Fruit fly (Drosophila melanogaster) whole organism, wandering third instar larva: ENCODE results near the gene Hrb87F.

ENCODE experiments used
- Abd-B ChIP-seq: fragments of >200 bp; optimal IDR thresholded peaks from 2 replicates; lab custom pipeline; 2017; ENCODE audit warnings: missing biosample characterization, missing genetic modification characterization
- CG32264 ChIP-seq: fragments of 200-800 bp; sonication (Bioruptor generic); optimal IDR thresholded peaks from 2 replicates; lab custom pipeline; 2016; ENCODE audit warnings: missing biosample characterization, missing genetic modification characterization
- CG9705 ChIP-seq: fragments of 200-800 bp; sonication (Bioruptor generic); optimal IDR thresholded peaks from 2 replicates; lab custom pipeline; 2018; ENCODE audit warnings: missing biosample characterization, mild to moderate bottlenecking, missing genetic modification characterization
- CrebA ChIP-seq: fragments of 200-800 bp; sonication (Bioruptor generic); optimal IDR thresholded peaks from 2 replicates; lab custom pipeline; 2016; ENCODE audit warnings: missing biosample characterization, mild to moderate bottlenecking, missing genetic modification characterization, borderline replicate concordance
- Dfd ChIP-seq: fragments of >200 bp; optimal IDR thresholded peaks from 2 replicates; lab custom pipeline; 2017; ENCODE audit warnings: missing biosample characterization, missing genetic modification characterization
- Dif ChIP-seq: fragments of 200-275, 200-300 bp; sonication (Bioruptor generic); optimal IDR thresholded peaks from 2 replicates; lab custom pipeline; 2018; ENCODE audit warnings: missing biosample characterization, missing genetic modification characterization; ENCODE audit not compliant: partially characterized antibody
- GATAd ChIP-seq: sonication (Bioruptor generic); optimal IDR thresholded peaks from 2 replicates; lab custom pipeline; 2016; ENCODE audit warnings: missing biosample characterization, missing genetic modification characterization
- HLH106 ChIP-seq: fragments of 200-800 bp; optimal IDR thresholded peaks from 3 replicates; lab custom pipeline; 2019; ENCODE audit warnings: missing biosample characterization, mild to moderate bottlenecking, missing genetic modification characterization, moderate library complexity
- Hnf4 ChIP-seq: fragments of 200-800 bp; sonication (Bioruptor generic); optimal IDR thresholded peaks from 2 replicates; lab custom pipeline; 2016; ENCODE audit warnings: missing biosample characterization, mild to moderate bottlenecking, missing genetic modification characterization
- Hr78 ChIP-seq: fragments of >200 bp; optimal IDR thresholded peaks from 2 replicates; lab custom pipeline; 2017; ENCODE audit warnings: missing biosample characterization, missing genetic modification characterization
- Hr83 ChIP-seq: fragments of 200-300 bp; sonication (Bioruptor generic); optimal IDR thresholded peaks from 2 replicates; lab custom pipeline; 2016; ENCODE audit warnings: missing biosample characterization, mild to moderate bottlenecking, missing genetic modification characterization, moderate library complexity; ENCODE audit not compliant: poor library complexity, severe bottlenecking
- Jra ChIP-seq: sonication (Bioruptor generic); optimal IDR thresholded peaks from 2 replicates; lab custom pipeline; 2016; ENCODE audit warnings: missing biosample characterization, missing genetic modification characterization
- Mio ChIP-seq: sonication (Bioruptor generic); optimal IDR thresholded peaks from 2 replicates; lab custom pipeline; 2016; ENCODE audit warnings: missing biosample characterization, missing genetic modification characterization
- Myc ChIP-seq: fragments of >200 bp; optimal IDR thresholded peaks from 2 replicates; lab custom pipeline; 2017
- N ChIP-seq: fragments of >200 bp; optimal IDR thresholded peaks from 2 replicates; lab custom pipeline; 2018; ENCODE audit warnings: missing biosample characterization, missing external identifiers, missing genetic modification characterization
- OdsH ChIP-seq: fragments of 200-800 bp; sonication (Bioruptor generic); optimal IDR thresholded peaks from 2 replicates; lab custom pipeline; 2016; ENCODE audit warnings: missing biosample characterization, mild to moderate bottlenecking, missing genetic modification characterization
- Rel ChIP-seq, 2 experiments: fragments of 200-800 bp; sonication (Bioruptor generic) in 1 of 2; optimal IDR thresholded peaks; 2 replicates in 1 of 2; 3 replicates in 1 of 2; lab custom pipeline; 2016 to 2019; ENCODE audit warnings: mild to moderate bottlenecking in 2 of 2, missing biosample characterization in 2 of 2, missing genetic modification characterization in 2 of 2, moderate library complexity in 1 of 2
- Sp1 ChIP-seq: fragments of 200-800 bp; sonication (Bioruptor generic); optimal IDR thresholded peaks from 3 replicates; lab custom pipeline; 2019; ENCODE audit warnings: missing biosample characterization, mild to moderate bottlenecking, missing genetic modification characterization, moderate library complexity
- br ChIP-seq: fragments of 200-800 bp; sonication (Bioruptor generic); optimal IDR thresholded peaks from 2 replicates; lab custom pipeline; 2016; ENCODE audit warnings: missing biosample characterization, missing genetic modification characterization
- brk ChIP-seq: fragments of 200-800 bp; sonication (Bioruptor generic); optimal IDR thresholded peaks from 2 replicates; lab custom pipeline; 2016; ENCODE audit warnings: missing biosample characterization, mild to moderate bottlenecking, missing genetic modification characterization
- dl ChIP-seq, 2 experiments: fragments of 175-275, 200-275 bp in 1 of 2; fragments of 200-275 bp in 1 of 2; sonication (Bioruptor generic); optimal IDR thresholded peaks; lab custom pipeline; 2018; ENCODE audit warnings: mild to moderate bottlenecking in 2 of 2, missing biosample characterization in 2 of 2, missing genetic modification characterization in 2 of 2, moderate library complexity in 2 of 2; ENCODE audit not compliant: partially characterized antibody in 2 of 2, insufficient read depth in 1 of 2
- dmrt93B ChIP-seq: fragments of 200-800 bp; sonication (Bioruptor generic); optimal IDR thresholded peaks from 2 replicates; lab custom pipeline; 2018; ENCODE audit warnings: missing biosample characterization, mild to moderate bottlenecking, missing genetic modification characterization
- dsf ChIP-seq: sonication (Bioruptor generic); optimal IDR thresholded peaks from 2 replicates; lab custom pipeline; 2016; ENCODE audit warnings: missing biosample characterization, missing genetic modification characterization, borderline replicate concordance
- ey ChIP-seq: fragments of 200-800 bp; sonication (Bioruptor generic); optimal IDR thresholded peaks from 2 replicates; lab custom pipeline; 2016; ENCODE audit warnings: missing biosample characterization, missing genetic modification characterization
- foxo ChIP-seq, 2 experiments: fragments of 200-800 bp; sonication (Bioruptor generic); optimal IDR thresholded peaks; 2 replicates in 1 of 2; 3 replicates in 1 of 2; lab custom pipeline; 2016 to 2017; ENCODE audit warnings: missing biosample characterization in 2 of 2, missing genetic modification characterization in 2 of 2
- fru ChIP-seq: fragments of 200-800 bp; sonication (Bioruptor generic); optimal IDR thresholded peaks from 3 replicates; lab custom pipeline; 2016; ENCODE audit warnings: missing biosample characterization, mild to moderate bottlenecking, missing genetic modification characterization
- h ChIP-seq: fragments of 200-800 bp; sonication (Bioruptor generic); optimal IDR thresholded peaks from 3 replicates; lab custom pipeline; 2016; ENCODE audit warnings: missing biosample characterization, mild to moderate bottlenecking, missing genetic modification characterization
- jim ChIP-seq: fragments of 175-275, 200-325 bp; sonication (Bioruptor generic); optimal IDR thresholded peaks from 2 replicates; lab custom pipeline; 2016; ENCODE audit warnings: missing biosample characterization, mild to moderate bottlenecking, missing genetic modification characterization
- lola ChIP-seq: fragments of >200 bp; optimal IDR thresholded peaks from 2 replicates; lab custom pipeline; 2017; ENCODE audit warnings: missing biosample characterization, missing genetic modification characterization
- pan ChIP-seq: fragments of >200 bp; optimal IDR thresholded peaks from 2 replicates; lab custom pipeline; 2017
- psq ChIP-seq: fragments of 200-800 bp; sonication (Bioruptor generic); optimal IDR thresholded peaks from 3 replicates; lab custom pipeline; 2017; ENCODE audit warnings: missing biosample characterization, mild to moderate bottlenecking, missing genetic modification characterization, moderate library complexity
- rgr ChIP-seq: fragments of 200-800 bp; sonication (Bioruptor generic); optimal IDR thresholded peaks from 3 replicates; lab custom pipeline; 2016; ENCODE audit warnings: missing biosample characterization, mild to moderate bottlenecking, missing genetic modification characterization
- sage ChIP-seq: fragments of 200-800 bp; sonication (Bioruptor generic); optimal IDR thresholded peaks from 2 replicates; lab custom pipeline; 2016; ENCODE audit warnings: missing biosample characterization, mild to moderate bottlenecking, missing genetic modification characterization
- sv ChIP-seq: fragments of 200-800 bp; sonication (Bioruptor generic); optimal IDR thresholded peaks from 3 replicates; lab custom pipeline; 2016; ENCODE audit warnings: missing biosample characterization, missing genetic modification characterization
- tai ChIP-seq: sonication (Bioruptor generic); optimal IDR thresholded peaks from 2 replicates; lab custom pipeline; 2016; ENCODE audit warnings: missing biosample characterization, missing genetic modification characterization
- usp ChIP-seq: fragments of >200 bp; optimal IDR thresholded peaks from 2 replicates; lab custom pipeline; 2017; ENCODE audit warnings: missing biosample characterization, missing genetic modification characterization
- woc ChIP-seq: sonication (Bioruptor generic); optimal IDR thresholded peaks from 2 replicates; lab custom pipeline; 2016; ENCODE audit warnings: missing biosample characterization, mild to moderate bottlenecking, missing genetic modification characterization

Hrb87F gene

dm6 chr3R:13693753-13694152 is 33.4 kb upstream of the Hrb87F start, which contains the start of gene CG14367:
TSS of gene CG14367 (plus strand) at chr3R:13694053.
- TF ChIP-seq rgr (no peak), tai (GFP tag; lab: Kevin White, UChicago) (no peak), foxo (GFP tag; optimal IDR thresholded peaks at IDR 0.05; lab: Kevin White, UChicago) (no peak), Dif (GFP tag; lab: Kevin White, UChicago) (no peak), CG9705 (GFP tag; lab: Kevin White, UChicago) (no peak), h (no peak), HLH106 (no peak), pan (lab: Kevin White, UChicago) (no peak), sv (no peak), dmrt93B (no peak), psq (GFP tag; lab: Kevin White, UChicago) (no peak), Jra (no peak), GATAd (no peak), dsf (no peak), Abd-B (GFP tag; lab: Kevin White, UChicago) (no peak), Rel (GFP tag; optimal IDR thresholded peaks at IDR 0.05; lab: Kevin White, UChicago) (no peak), Rel (tag; optimal IDR thresholded peaks at IDR 0.05; lab: Kevin White, UChicago) (no peak), OdsH (GFP tag; lab: Kevin White, UChicago) (no peak), Dfd (GFP tag; lab: Kevin White, UChicago) (no peak), Hr83 (GFP tag; lab: Kevin White, UChicago) (no peak)

- TF ChIP-seq CrebA (no peak), HLH106 (no peak), tai (GFP tag; lab: Kevin White, UChicago) (no peak), Hr78 (GFP tag; lab: Kevin White, UChicago) (no peak), OdsH (GFP tag; lab: Kevin White, UChicago) (peak; percentile 23), rgr (peak; percentile 44), br (no peak), psq (GFP tag; lab: Kevin White, UChicago) (peak; percentile 64)
Measured at dm6 chr3R:13686371-13687211, 26.3 kb upstream of the Hrb87F start, which contains the start of gene omd. TSS of gene omd (minus strand) at chr3R:13687210.

dm6 chr3R:13685969-13686368 is 25.6 kb upstream of the Hrb87F start:
- TF ChIP-seq Jra (no peak), Hr78 (GFP tag; lab: Kevin White, UChicago) (no peak), rgr (no peak), dl (GFP tag; optimal IDR thresholded peaks at IDR 0.05; lab: Kevin White, UChicago; ENCODE audit: insufficient read depth in 1 of 2, partially characterized antibody in 2 of 2) (no peak)

- TF ChIP-seq jim (GFP tag; lab: Kevin White, UChicago) (no peak), CG32264 (GFP tag; lab: Kevin White, UChicago) (no peak), brk (GFP tag; lab: Kevin White, UChicago) (no peak), Hnf4 (GFP tag; lab: Kevin White, UChicago) (peak; percentile 32), sage (GFP tag; lab: Kevin White, UChicago) (no peak), Dif (GFP tag; lab: Kevin White, UChicago) (peak; percentile 9), CrebA (no peak), dsf (no peak), lola (GFP tag; lab: Kevin White, UChicago) (no peak), Dfd (GFP tag; lab: Kevin White, UChicago) (no peak), h (peak; percentile 62), Myc (no peak), Hr83 (GFP tag; lab: Kevin White, UChicago) (no peak), CG9705 (GFP tag; lab: Kevin White, UChicago) (no peak), usp (GFP tag; lab: Kevin White, UChicago) (no peak), OdsH (GFP tag; lab: Kevin White, UChicago) (peak; percentile 25), Hr78 (GFP tag; lab: Kevin White, UChicago) (no peak), Mio (GFP tag; lab: Kevin White, UChicago) (no peak), N (peak; percentile 58), Jra (no peak), ey (no peak), br (no peak), rgr (peak; percentile 5), dmrt93B (no peak), psq (GFP tag; lab: Kevin White, UChicago) (peak; percentile 99), Abd-B (GFP tag; lab: Kevin White, UChicago) (peak; percentile 19), Rel (GFP tag; optimal IDR thresholded peaks at IDR 0.05; lab: Kevin White, UChicago) (no peak), Rel (tag; optimal IDR thresholded peaks at IDR 0.05; lab: Kevin White, UChicago) (no peak), foxo (GFP tag; optimal IDR thresholded peaks at IDR 0.05; lab: Kevin White, UChicago) (peak in 1 of 2 experiments; percentile 14), fru (no peak), woc (GFP tag; lab: Kevin White, UChicago) (no peak), tai (GFP tag; lab: Kevin White, UChicago) (no peak), Sp1 (GFP tag; lab: Kevin White, UChicago) (no peak), HLH106 (no peak), GATAd (no peak)
Measured at dm6 chr3R:13684569-13685402, 24.5 kb upstream of the Hrb87F start.
